Worm (Caenorhabditis elegans) whole organism, L4 larva: ENCODE results near the gene C14C6.3.

Experiments
- egl-43 ChIP-seq: fragments of 200-800 bp; sonication (Bioruptor generic); IDR thresholded peaks from 2 replicates; pipeline ENCODE4 v1.3.6; 2022; ENCODE audit warnings: missing genetic modification reagents, missing genetic modification characterization, missing compliant biosample characterization
- lin-39 ChIP-seq: fragments of 150-350 bp; optimal IDR thresholded peaks from 2 replicates; lab custom pipeline; 2014; ENCODE audit warnings: missing biosample characterization, missing genetic modification reagents, missing genetic modification characterization
- unc-130 ChIP-seq: sonication (generic microtip); optimal IDR thresholded peaks from 2 replicates; lab custom pipeline; 2016; ENCODE audit warnings: missing genetic modification reagents, missing genetic modification characterization, missing compliant biosample characterization
- zag-1 ChIP-seq: fragments of 150-350 bp; optimal IDR thresholded peaks from 2 replicates; lab custom pipeline; 2014; ENCODE audit warnings: missing biosample characterization, missing genetic modification characterization

DNA sequence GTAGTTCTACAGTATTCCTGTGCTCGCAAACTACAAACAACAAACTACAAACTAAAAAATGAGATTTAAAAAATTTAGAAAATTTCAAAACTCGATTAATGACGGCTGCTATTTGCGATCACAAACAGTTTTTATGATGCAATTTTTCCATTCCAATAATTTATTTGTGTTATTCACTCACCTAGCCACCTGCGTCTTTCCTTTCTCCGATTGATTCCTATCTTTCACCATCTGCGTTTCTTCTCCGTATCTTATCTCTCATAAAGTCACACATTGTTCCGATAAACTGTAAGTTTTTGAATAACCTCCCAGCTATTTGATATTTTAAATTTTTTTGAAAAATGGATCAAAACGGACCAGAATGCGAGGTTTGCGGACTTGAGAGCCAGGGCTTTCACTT, 9.1 kb upstream of the C14C6.3 start, which contains the start of gene nhr-132:
- TF ChIP-seq zag-1 (tag; lab: Kevin White, UChicago) (no peak), lin-39 (tag; lab: Kevin White, UChicago) (no peak), unc-130 (GFP tag; lab: Kevin White, UChicago) (no peak), egl-43 (GFP tag; lab: Robert Waterston, UW) (no peak)
